Worm (Caenorhabditis elegans) whole organism, early embryonic: ENCODE data around the gene cup-16.

Experiments used
- B0310.2 ChIP-seq: sonication (generic microtip); optimal IDR thresholded peaks from 2 replicates; lab custom pipeline; 2016; ENCODE audit warnings: mild to moderate bottlenecking, missing genetic modification characterization, missing compliant biosample characterization
- F13C5.2 ChIP-seq: sonication (generic microtip); optimal IDR thresholded peaks from 2 replicates; lab custom pipeline; 2017; ENCODE audit warnings: mild to moderate bottlenecking, missing genetic modification characterization, inconsistent platforms, missing compliant biosample characterization
- aly-1 ChIP-seq: sonication (generic microtip); optimal IDR thresholded peaks from 2 replicates; lab custom pipeline; 2016; ENCODE audit warnings: missing genetic modification characterization, missing compliant biosample characterization
- ama-1 ChIP-seq: fragments of 150-350 bp; optimal IDR thresholded peaks from 2 replicates; lab custom pipeline; 2014
- ceh-13 ChIP-seq: fragments of 200-800 bp; sonication (Bioruptor generic); optimal IDR thresholded peaks from 2 replicates; lab custom pipeline; 2018; ENCODE audit warnings: mild to moderate bottlenecking, missing genetic modification characterization, missing compliant biosample characterization
- ceh-36 ChIP-seq: sonication (generic microtip); optimal IDR thresholded peaks from 2 replicates; lab custom pipeline; 2016; ENCODE audit warnings: missing genetic modification characterization, inconsistent platforms, missing compliant biosample characterization
- ets-7 ChIP-seq: sonication (generic microtip); optimal IDR thresholded peaks from 2 replicates; lab custom pipeline; 2016; ENCODE audit warnings: missing genotype, missing genetic modification characterization, missing compliant biosample characterization
- flt-1 ChIP-seq: fragments of 200-800 bp; sonication (Bioruptor generic); IDR thresholded peaks from 2 replicates; pipeline ENCODE4 v1.3.6; 2022; ENCODE audit warnings: missing genetic modification characterization, missing compliant biosample characterization
- hmbx-1 ChIP-seq: sonication (generic microtip); optimal IDR thresholded peaks from 2 replicates; lab custom pipeline; 2016; ENCODE audit warnings: mild to moderate bottlenecking, missing genetic modification characterization, missing compliant biosample characterization
- hmg-4 ChIP-seq: fragments of 200-800 bp; sonication (Bioruptor generic); optimal IDR thresholded peaks from 2 replicates; lab custom pipeline; 2018; ENCODE audit warnings: mild to moderate bottlenecking, missing genetic modification characterization, missing compliant biosample characterization
- hnd-1 ChIP-seq: sonication (generic microtip); optimal IDR thresholded peaks from 2 replicates; lab custom pipeline; 2016; ENCODE audit warnings: missing genetic modification characterization, missing compliant biosample characterization
- pes-1 ChIP-seq: fragments of 200-800 bp; sonication (Bioruptor generic); IDR thresholded peaks from 2 replicates; pipeline ENCODE4 v1.3.6; 2022; ENCODE audit warnings: missing genetic modification reagents, missing genetic modification characterization, missing compliant biosample characterization
- scrt-1 ChIP-seq: fragments of 200-800 bp; sonication (Bioruptor generic); IDR thresholded peaks from 2 replicates; pipeline ENCODE4 v1.3.6; 2022; ENCODE audit warnings: missing genetic modification characterization, missing compliant biosample characterization
- sea-1 ChIP-seq: fragments of 200-800 bp; sonication (Bioruptor generic); conservative IDR thresholded peaks from 2 replicates; pipeline ENCODE4 v1.3.6; 2022; ENCODE audit warnings: missing genetic modification characterization, missing compliant biosample characterization
- tbx-11 ChIP-seq: fragments of 200-800 bp; sonication (Bioruptor generic); IDR thresholded peaks from 2 replicates; pipeline ENCODE4 v1.3.6; 2022; ENCODE audit warnings: missing genetic modification characterization, missing compliant biosample characterization
- tbx-37 ChIP-seq: fragments of 200-800 bp; sonication (Bioruptor generic); conservative IDR thresholded peaks from 2 replicates; pipeline ENCODE4 v1.3.6; 2022; ENCODE audit warnings: missing genetic modification reagents, missing genetic modification characterization, missing compliant biosample characterization
- tra-4 ChIP-seq: sonication (generic microtip); optimal IDR thresholded peaks from 2 replicates; lab custom pipeline; 2017; ENCODE audit warnings: missing genetic modification characterization, missing compliant biosample characterization

cup-16 gene

ce11 chrII:8716231-8716878 lies 9.4 kb downstream of the cup-16 start, which contains the start of the genes cyn-11 and T01B7.5:
Gene cyn-11 (minus strand): TSS chrII:8716281.
Gene T01B7.5 (plus strand): TSS chrII:8716828.
- TF ChIP-seq tbx-37 (GFP tag; lab: Robert Waterston, UW) (no peak), hnd-1 (peak; percentile 7), scrt-1 (GFP tag; lab: Robert Waterston, UW) (no peak), tra-4 (tag; lab: Kevin White, UChicago) (no peak), F13C5.2 (tag; lab: Kevin White, UChicago) (peak; percentile 46), ets-7 (tag; lab: Kevin White, UChicago) (no peak), sea-1 (GFP tag; lab: Robert Waterston, UW) (0 out of 2 replicates have a peak, but pooled peaks have one; percentile 29), ceh-13 (GFP tag; lab: Kevin White, UChicago) (no peak), hmbx-1 (peak; percentile 20), B0310.2 (tag; lab: Kevin White, UChicago) (no peak), hmg-4 (GFP tag; lab: Kevin White, UChicago) (no peak), aly-1 (tag; lab: Kevin White, UChicago) (no peak), pes-1 (GFP tag; lab: Robert Waterston, UW) (no peak), flt-1 (GFP tag; lab: Robert Waterston, UW) (no peak), ceh-36 (no peak), tbx-11 (no peak), ama-1 (lab: Kevin White, UChicago) (no peak)

- TF ChIP-seq flt-1 (GFP tag; lab: Robert Waterston, UW) (no peak), hmg-4 (GFP tag; lab: Kevin White, UChicago) (no peak), ets-7 (tag; lab: Kevin White, UChicago) (no peak), tra-4 (tag; lab: Kevin White, UChicago) (no peak), scrt-1 (GFP tag; lab: Robert Waterston, UW) (no peak), ama-1 (lab: Kevin White, UChicago) (no peak), tbx-37 (GFP tag; lab: Robert Waterston, UW) (no peak), hnd-1 (no peak), B0310.2 (tag; lab: Kevin White, UChicago) (no peak), pes-1 (GFP tag; lab: Robert Waterston, UW) (no peak), sea-1 (GFP tag; lab: Robert Waterston, UW) (no peak), hmbx-1 (no peak), tbx-11 (no peak), ceh-36 (no peak), ceh-13 (GFP tag; lab: Kevin White, UChicago) (no peak), aly-1 (tag; lab: Kevin White, UChicago) (no peak), F13C5.2 (tag; lab: Kevin White, UChicago) (no peak)
Measured at ce11 chrII:8717579-8717978, 10.6 kb downstream of the cup-16 start.

ce11 chrII:8721955-8722524 lies 15.1 kb downstream of the cup-16 start, which contains the start of gene trcs-2:
Gene trcs-2 (plus strand): TSS chrII:8722474.
- TF ChIP-seq B0310.2 (tag; lab: Kevin White, UChicago) (no peak), ceh-36 (no peak), ama-1 (lab: Kevin White, UChicago) (no peak), F13C5.2 (tag; lab: Kevin White, UChicago) (no peak), aly-1 (tag; lab: Kevin White, UChicago) (no peak), tbx-37 (GFP tag; lab: Robert Waterston, UW) (no peak), pes-1 (GFP tag; lab: Robert Waterston, UW) (no peak), tbx-11 (no peak), hmg-4 (GFP tag; lab: Kevin White, UChicago) (no peak), tra-4 (tag; lab: Kevin White, UChicago) (no peak), hmbx-1 (no peak), sea-1 (GFP tag; lab: Robert Waterston, UW) (no peak), ceh-13 (GFP tag; lab: Kevin White, UChicago) (no peak), flt-1 (GFP tag; lab: Robert Waterston, UW) (no peak), hnd-1 (no peak), scrt-1 (GFP tag; lab: Robert Waterston, UW) (no peak), ets-7 (tag; lab: Kevin White, UChicago) (no peak)

ce11 chrII:8726700-8727099 lies 19.7 kb downstream of the cup-16 start, which contains the start of gene T01B7.9:
Gene T01B7.9 (minus strand): TSS chrII:8726800.
- TF ChIP-seq ceh-13 (GFP tag; lab: Kevin White, UChicago) (no peak), F13C5.2 (tag; lab: Kevin White, UChicago) (no peak), hnd-1 (no peak), ceh-36 (no peak), aly-1 (tag; lab: Kevin White, UChicago) (no peak), tra-4 (tag; lab: Kevin White, UChicago) (no peak), scrt-1 (GFP tag; lab: Robert Waterston, UW) (no peak), B0310.2 (tag; lab: Kevin White, UChicago) (no peak), hmg-4 (GFP tag; lab: Kevin White, UChicago) (no peak), sea-1 (GFP tag; lab: Robert Waterston, UW) (no peak), tbx-37 (GFP tag; lab: Robert Waterston, UW) (no peak), pes-1 (GFP tag; lab: Robert Waterston, UW) (no peak), hmbx-1 (no peak), ets-7 (tag; lab: Kevin White, UChicago) (no peak), flt-1 (GFP tag; lab: Robert Waterston, UW) (no peak), ama-1 (lab: Kevin White, UChicago) (no peak), tbx-11 (no peak)

ce11 chrII:8730281-8730680 lies 23.3 kb downstream of the cup-16 start:
- TF ChIP-seq aly-1 (tag; lab: Kevin White, UChicago): no peak
- no peak for TF ChIP-seq B0310.2 (tag; lab: Kevin White, UChicago)
- TF ChIP-seq sea-1 (GFP tag; lab: Robert Waterston, UW): no peak
- no peak for TF ChIP-seq ets-7 (tag; lab: Kevin White, UChicago)
- no peak for TF ChIP-seq tbx-11
- TF ChIP-seq ceh-13 (GFP tag; lab: Kevin White, UChicago): no peak
- TF ChIP-seq flt-1 (GFP tag; lab: Robert Waterston, UW): no peak
- no peak for TF ChIP-seq F13C5.2 (tag; lab: Kevin White, UChicago)
- no peak for TF ChIP-seq ama-1 (lab: Kevin White, UChicago)
- TF ChIP-seq tbx-37 (GFP tag; lab: Robert Waterston, UW): no peak
- no peak for TF ChIP-seq ceh-36
- TF ChIP-seq hmg-4 (GFP tag; lab: Kevin White, UChicago): no peak
- TF ChIP-seq scrt-1 (GFP tag; lab: Robert Waterston, UW): no peak
- no peak for TF ChIP-seq pes-1 (GFP tag; lab: Robert Waterston, UW)
